Worm (Caenorhabditis elegans) whole organism, mixed stage, embryonic: ENCODE measurements around the gene tag-131.

ENCODE experiments used
- M03D4.4 ChIP-seq: sonication (generic microtip); optimal IDR thresholded peaks from 2 replicates; lab custom pipeline; 2017; ENCODE audit warnings: mild to moderate bottlenecking, missing genetic modification characterization, missing compliant biosample characterization
- bed-3 ChIP-seq: fragments of 200-800 bp; sonication (Bioruptor generic); optimal IDR thresholded peaks from 3 replicates; lab custom pipeline; 2018; ENCODE audit warnings: mild to moderate bottlenecking, missing genetic modification characterization, moderate library complexity, missing compliant biosample characterization
- blmp-1 ChIP-seq: fragments of 150-350 bp; optimal IDR thresholded peaks from 2 replicates; lab custom pipeline; 2014; ENCODE audit warnings: missing biosample characterization, missing genetic modification characterization
- ceh-39 ChIP-seq: fragments of 150-350 bp; optimal IDR thresholded peaks from 2 replicates; lab custom pipeline; 2014; ENCODE audit warnings: missing biosample characterization, missing genetic modification characterization
- ceh-43 ChIP-seq: fragments of 200-800 bp; sonication (Bioruptor generic); optimal IDR thresholded peaks from 2 replicates; lab custom pipeline; 2018; ENCODE audit warnings: mild to moderate bottlenecking, missing genetic modification characterization, moderate library complexity, missing compliant biosample characterization
- ceh-83 ChIP-seq: fragments of 200-800 bp; sonication (Bioruptor generic); optimal IDR thresholded peaks from 2 replicates; lab custom pipeline; 2018; ENCODE audit warnings: mild to moderate bottlenecking, missing genetic modification characterization, missing compliant biosample characterization
- ces-1 ChIP-seq: fragments of 150-350 bp; optimal IDR thresholded peaks from 2 replicates; lab custom pipeline; 2014; ENCODE audit warnings: missing biosample characterization, missing genetic modification reagents, missing genetic modification characterization
- cnd-1 ChIP-seq: fragments of 200-800 bp; sonication (Bioruptor generic); optimal IDR thresholded peaks from 2 replicates; lab custom pipeline; 2018; ENCODE audit warnings: mild to moderate bottlenecking, missing genetic modification characterization, missing compliant biosample characterization
- drap-1 ChIP-seq: fragments of 200-800 bp; sonication (Bioruptor generic); optimal IDR thresholded peaks from 3 replicates; lab custom pipeline; 2018; ENCODE audit warnings: mild to moderate bottlenecking, missing genetic modification characterization, missing compliant biosample characterization
- elt-1 ChIP-seq: sonication (generic microtip); optimal IDR thresholded peaks from 2 replicates; lab custom pipeline; 2017; ENCODE audit warnings: missing genetic modification characterization, mild to moderate bottlenecking, missing compliant biosample characterization, antibody characterized with exemption, moderate library complexity, borderline replicate concordance; ENCODE audit not compliant: insufficient read depth
- elt-3 ChIP-seq: fragments of 150-350 bp; optimal IDR thresholded peaks from 2 replicates; lab custom pipeline; 2014; ENCODE audit warnings: missing biosample characterization, missing genetic modification characterization
- flh-1 ChIP-seq: fragments of 200-800 bp; sonication (Bioruptor generic); optimal IDR thresholded peaks from 2 replicates; lab custom pipeline; 2018; ENCODE audit warnings: mild to moderate bottlenecking, missing genetic modification characterization, moderate library complexity, missing compliant biosample characterization
- ham-2 ChIP-seq: fragments of 200-800 bp; sonication (Bioruptor generic); optimal IDR thresholded peaks from 2 replicates; lab custom pipeline; 2018; ENCODE audit warnings: mild to moderate bottlenecking, missing genetic modification characterization, missing compliant biosample characterization
- hlh-1 ChIP-seq: fragments of 150-350 bp; optimal IDR thresholded peaks from 2 replicates; lab custom pipeline; 2014; ENCODE audit warnings: missing biosample characterization, missing genetic modification reagents, missing genetic modification characterization
- lsy-2 ChIP-seq: fragments of 150-350 bp; optimal IDR thresholded peaks from 2 replicates; lab custom pipeline; 2014; ENCODE audit warnings: missing biosample characterization, missing genetic modification characterization
- mab-5 ChIP-seq: fragments of 150-350 bp; optimal IDR thresholded peaks from 2 replicates; lab custom pipeline; 2014; ENCODE audit warnings: missing biosample characterization, missing genetic modification characterization
- mep-1 ChIP-seq: fragments of 150-350 bp; optimal IDR thresholded peaks from 2 replicates; lab custom pipeline; 2017; ENCODE audit warnings: missing biosample characterization, missing genetic modification reagents, missing genetic modification characterization, inconsistent platforms
- mls-2 ChIP-seq: sonication (generic microtip); optimal IDR thresholded peaks from 2 replicates; lab custom pipeline; 2016; ENCODE audit warnings: mild to moderate bottlenecking, missing genetic modification characterization, moderate library complexity, missing compliant biosample characterization
- nhr-12 ChIP-seq: fragments of 150-350 bp; optimal IDR thresholded peaks from 2 replicates; lab custom pipeline; 2014; ENCODE audit warnings: missing biosample characterization, missing genetic modification characterization
- nhr-2 ChIP-seq: fragments of 150-350 bp; optimal IDR thresholded peaks from 2 replicates; lab custom pipeline; 2014; ENCODE audit warnings: missing biosample characterization, missing genetic modification characterization
- nhr-237 ChIP-seq: fragments of 150-350 bp; optimal IDR thresholded peaks from 2 replicates; lab custom pipeline; 2014; ENCODE audit warnings: missing biosample characterization, missing genetic modification characterization
- nhr-28 ChIP-seq: fragments of 150-350 bp; optimal IDR thresholded peaks from 2 replicates; lab custom pipeline; 2014; ENCODE audit warnings: missing biosample characterization, missing genetic modification characterization
- nhr-76 ChIP-seq: sonication (generic microtip); optimal IDR thresholded peaks from 2 replicates; lab custom pipeline; 2017; ENCODE audit warnings: missing biosample characterization, missing genetic modification characterization
- pha-4 ChIP-seq: fragments of 150-350 bp; optimal IDR thresholded peaks from 2 replicates; lab custom pipeline; 2018; ENCODE audit warnings: missing biosample characterization, missing genetic modification reagents, missing genetic modification characterization
- sem-2 ChIP-seq: fragments of 200-800 bp; sonication (Bioruptor generic); optimal IDR thresholded peaks from 2 replicates; lab custom pipeline; 2018; ENCODE audit warnings: mild to moderate bottlenecking, missing genetic modification characterization, missing compliant biosample characterization
- snpc-4 ChIP-seq: fragments of 150-350 bp; optimal IDR thresholded peaks from 2 replicates; lab custom pipeline; 2014; ENCODE audit warnings: missing biosample characterization, missing genetic modification characterization
- sptf-1 ChIP-seq: sonication (generic microtip); optimal IDR thresholded peaks from 2 replicates; lab custom pipeline; 2017; ENCODE audit warnings: mild to moderate bottlenecking, missing genetic modification characterization, moderate library complexity, missing compliant biosample characterization
- tbx-8 ChIP-seq: fragments of 200-800 bp; sonication (Bioruptor generic); optimal IDR thresholded peaks from 2 replicates; lab custom pipeline; 2018; ENCODE audit warnings: mild to moderate bottlenecking, missing genetic modification characterization, moderate library complexity, missing compliant biosample characterization
- unc-120 ChIP-seq: sonication (generic microtip); optimal IDR thresholded peaks from 2 replicates; lab custom pipeline; 2017; ENCODE audit warnings: missing genetic modification characterization, missing compliant biosample characterization; ENCODE audit not compliant: poor library complexity, severe bottlenecking
- unc-39 ChIP-seq: fragments of 150-350 bp; optimal IDR thresholded peaks from 2 replicates; lab custom pipeline; 2014; ENCODE audit warnings: missing biosample characterization, missing genetic modification characterization
- unc-62 ChIP-seq: fragments of 150-350 bp; optimal IDR thresholded peaks from 2 replicates; lab custom pipeline; 2014; ENCODE audit warnings: missing biosample characterization, missing genetic modification reagents, missing genetic modification characterization
- zip-8 ChIP-seq: fragments of 150-350 bp; optimal IDR thresholded peaks from 2 replicates; lab custom pipeline; 2014; ENCODE audit warnings: missing biosample characterization, missing genetic modification characterization
- ztf-11 ChIP-seq: fragments of 150-350 bp; optimal IDR thresholded peaks from 2 replicates; lab custom pipeline; 2014; ENCODE audit warnings: missing biosample characterization, missing genetic modification characterization

The tag-131 gene

DNA sequence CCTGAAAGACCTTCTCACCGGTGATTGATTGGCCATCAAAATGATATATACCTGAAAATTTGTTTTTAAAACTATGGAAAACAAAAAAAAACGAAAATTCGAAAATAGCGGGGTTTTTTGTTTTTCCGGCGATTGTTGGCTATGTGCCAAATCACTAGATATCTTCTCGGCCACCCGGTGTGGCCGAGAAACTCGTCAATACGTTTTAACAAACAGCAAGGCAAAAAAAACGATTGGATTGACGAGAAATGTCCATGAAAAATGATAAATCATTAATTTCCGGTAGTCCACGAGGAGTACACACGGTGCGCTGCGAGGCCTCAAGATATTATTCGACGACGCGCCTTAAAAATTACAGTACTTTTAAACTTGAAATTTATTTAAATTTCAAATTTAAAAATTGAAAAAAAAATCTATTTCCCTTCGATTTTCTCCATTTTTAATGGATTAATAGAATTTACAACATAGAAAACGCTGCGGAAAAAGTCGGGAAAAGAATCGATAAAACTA lies 16.5 kb upstream of the tag-131 start, which contains the start of gene R10E4.11:
TSS of gene R10E4.11 (minus strand) at position 51 of the 510 bp plus-strand sequence.
- TF ChIP-seq ceh-39 = peak; percentile 13
- no peak for TF ChIP-seq snpc-4 (tag; lab: Kevin White, UChicago)

ce11 chrIII:4302293-4302692 lies 15.2 kb upstream of the tag-131 start, which contains the start of gene R10E4.9:
Gene R10E4.9, minus strand, starts transcription at chrIII:4302393.
- no peak for TF ChIP-seq nhr-76 (tag; lab: Kevin White, UChicago)
- no peak for TF ChIP-seq nhr-12 (tag; lab: Kevin White, UChicago)
- TF ChIP-seq, all 35 proteins: peak for 0

ce11 chrIII:4302780-4303179 lies 14.7 kb upstream of the tag-131 start:
- TF ChIP-seq blmp-1 (tag; lab: Kevin White, UChicago) = no peak

DNA sequence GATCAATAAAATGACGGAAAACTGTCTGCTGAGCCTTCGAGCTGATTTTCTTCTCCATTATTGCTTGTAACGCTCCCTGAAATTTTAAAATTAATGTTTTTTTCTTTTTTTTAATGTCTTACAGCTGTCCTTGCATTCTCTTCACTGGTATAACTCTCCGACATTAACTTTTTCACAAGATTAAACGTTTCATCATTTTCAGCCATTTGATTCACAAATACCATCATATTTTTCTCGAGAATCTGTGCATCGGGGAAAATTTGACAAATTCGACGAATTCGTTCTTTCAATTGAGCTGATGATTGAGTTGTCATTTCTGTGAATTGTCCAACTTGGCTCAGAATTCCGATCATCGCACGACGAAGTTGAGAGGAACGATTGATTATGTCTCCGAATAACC lies 8.2 kb upstream of the tag-131 start:
- TF ChIP-seq hlh-1 = no peak
- TF ChIP-seq ztf-11 (tag; lab: Kevin White, UChicago) = no peak
- no peak for TF ChIP-seq mls-2 (tag; lab: Kevin White, UChicago)
- no peak for TF ChIP-seq zip-8
- TF ChIP-seq sem-2 (GFP tag; lab: Kevin White, UChicago) = no peak
- no peak for TF ChIP-seq pha-4
- TF ChIP-seq elt-3 = no peak

DNA sequence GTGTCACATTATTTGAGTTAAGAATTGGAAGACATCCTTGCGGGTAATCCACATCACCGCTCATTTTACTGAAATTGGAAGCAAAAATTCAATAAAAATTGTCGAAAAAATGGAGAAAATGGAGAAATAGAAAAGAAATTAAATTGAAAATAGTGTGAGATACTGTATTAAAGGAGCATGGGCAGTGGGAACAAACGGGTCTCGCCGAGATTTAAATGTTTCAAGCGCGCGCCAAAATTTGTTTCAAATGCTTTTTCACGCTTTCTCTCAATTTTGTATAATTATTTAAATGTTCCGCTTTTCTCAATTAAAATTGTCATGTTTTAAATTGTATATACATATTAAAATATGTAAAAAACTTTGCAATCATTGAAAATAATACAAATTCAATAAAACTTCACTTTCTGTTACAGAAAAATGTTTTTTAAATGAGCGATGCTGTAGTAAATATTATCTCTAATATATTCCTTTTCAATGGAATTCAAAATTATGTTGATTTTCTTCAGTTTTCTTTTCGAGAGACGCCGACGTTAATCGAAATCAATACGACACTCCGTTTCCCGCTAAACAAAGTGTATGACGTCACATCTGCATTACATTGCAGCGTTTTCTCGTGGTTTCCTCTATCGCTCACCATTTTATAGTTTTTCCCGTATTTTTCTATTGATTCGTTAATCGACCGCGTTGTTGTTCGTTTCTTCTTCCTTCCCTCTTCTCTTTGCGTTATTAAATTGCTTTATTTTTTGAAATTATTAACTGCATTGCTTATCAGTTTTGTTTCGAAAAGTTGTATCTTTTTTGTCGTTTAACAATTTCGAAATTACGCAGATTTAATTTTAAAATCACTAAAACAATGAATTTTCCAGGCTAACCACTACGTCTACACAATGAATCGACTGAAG lies 4.2 kb upstream of the tag-131 start, which contains the start of the genes evl-14 and dcn-1:
TSS of gene evl-14 (minus strand) at position 68 of the 902 bp plus-strand sequence.
TSS of gene dcn-1 (plus strand) at position 852 of the 902 bp plus-strand sequence.
- TF ChIP-seq sem-2 (GFP tag; lab: Kevin White, UChicago) (no peak), sptf-1 (no peak), ceh-39 (peak; percentile 76), flh-1 (no peak), mep-1 (tag; lab: Kevin White, UChicago) (peak; percentile 39), ham-2 (no peak), cnd-1 (tag; lab: Kevin White, UChicago) (no peak), M03D4.4 (no peak), ztf-11 (tag; lab: Kevin White, UChicago) (no peak), unc-62 (GFP tag; lab: Kevin White, UChicago) (no peak), zip-8 (peak; percentile 67), ces-1 (GFP tag; lab: Kevin White, UChicago) (peak; percentile 59), nhr-12 (tag; lab: Kevin White, UChicago) (no peak), elt-3 (no peak), nhr-237 (tag; lab: Kevin White, UChicago) (peak; percentile 74), bed-3 (GFP tag; lab: Kevin White, UChicago) (no peak), nhr-2 (no peak), unc-120 (tag; lab: Kevin White, UChicago) (no peak), mls-2 (tag; lab: Kevin White, UChicago) (no peak), unc-39 (no peak), nhr-76 (tag; lab: Kevin White, UChicago) (no peak), pha-4 (peak; percentile 59), snpc-4 (tag; lab: Kevin White, UChicago) (no peak), elt-1 (tag; lab: Kevin White, UChicago) (no peak), drap-1 (no peak), nhr-28 (tag; lab: Kevin White, UChicago) (no peak), ceh-83 (GFP tag; lab: Kevin White, UChicago) (no peak), mab-5 (tag; lab: Kevin White, UChicago) (no peak), blmp-1 (tag; lab: Kevin White, UChicago) (no peak), hlh-1 (peak; percentile 34), lsy-2 (tag; lab: Kevin White, UChicago) (peak; percentile 68), tbx-8 (no peak), ceh-43 (GFP tag; lab: Kevin White, UChicago) (no peak)
